Fruit fly (Drosophila melanogaster) S2 (cell line): Measurements from ENCODE around the gene Tcs3.

ENCODE experiments used
- CG8478 ChIP-seq: fragments of >200 bp; optimal IDR thresholded peaks from 2 replicates; lab custom pipeline; 2018
- CTCF ChIP-seq, 2 experiments: fragments of >200 bp; optimal IDR thresholded peaks; 2 replicates each; lab custom pipeline; 2018

Gene Tcs3

DNA sequence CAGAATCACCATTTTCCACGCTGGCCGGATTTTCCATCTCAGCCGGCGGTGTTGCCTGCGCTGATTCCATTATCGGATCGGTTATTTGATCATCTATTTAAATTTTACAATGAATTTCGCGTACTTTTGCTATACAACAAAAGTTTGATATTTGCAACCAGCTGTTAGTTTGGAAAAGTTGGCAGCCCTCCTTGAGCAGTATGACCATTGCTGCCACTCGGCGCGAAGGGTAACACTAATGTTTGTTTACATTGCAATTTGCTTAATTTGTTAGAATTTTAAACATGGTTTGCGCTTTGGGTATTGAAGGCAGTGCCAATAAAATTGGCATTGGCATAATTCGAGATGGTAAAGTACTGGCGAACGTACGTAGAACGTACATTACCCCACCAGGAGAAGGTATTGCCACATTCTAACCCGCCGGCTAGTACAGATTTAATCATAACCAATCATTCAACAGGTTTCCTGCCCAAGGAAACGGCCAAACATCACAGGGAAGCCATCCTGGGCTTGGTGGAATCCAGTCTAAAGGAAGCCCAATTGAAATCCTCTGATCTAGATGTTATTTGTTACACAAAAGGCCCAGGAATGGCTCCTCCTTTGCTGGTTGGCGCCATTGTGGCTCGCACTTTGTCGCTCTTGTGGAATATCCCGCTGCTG, at the start of gene Tcs3, which contains the start of gene Golgin104:
Gene Tcs3, plus strand, starts transcription at position 222 of the 660 bp plus-strand sequence.
Gene Golgin104, minus strand, starts transcription at position 182 of the 660 bp plus-strand sequence.
- TF ChIP-seq CG8478 (lab: Kevin White, UChicago) = no peak
- no peak for TF ChIP-seq CTCF (optimal IDR thresholded peaks at IDR 0.05; lab: Kevin White, UChicago)

DNA sequence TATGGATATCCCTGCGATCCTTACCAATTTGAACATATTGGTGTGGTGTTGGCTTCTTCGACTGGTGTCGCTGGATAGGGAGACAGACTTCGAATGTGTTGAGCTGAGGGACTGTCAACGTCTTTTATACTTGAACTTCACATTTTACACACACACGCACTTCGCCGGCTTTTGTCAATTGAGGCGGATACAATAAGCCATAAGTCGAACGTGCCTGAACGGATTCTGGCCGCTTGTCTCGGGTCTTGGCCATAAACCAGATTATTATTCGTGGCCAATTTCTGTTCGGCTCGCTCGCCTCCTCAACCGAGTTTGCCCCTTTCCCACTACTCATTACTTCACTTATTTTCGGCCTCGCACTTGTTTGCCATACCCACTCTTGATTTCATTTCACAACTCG, 48.7 kb upstream of the Tcs3 start, which contains the start of gene CG13044:
Gene CG13044, minus strand, starts transcription at position 101 of the 400 bp plus-strand sequence.
- TF ChIP-seq CTCF (optimal IDR thresholded peaks at IDR 0.05; lab: Kevin White, UChicago) = no peak
- TF ChIP-seq CG8478 (lab: Kevin White, UChicago) = no peak

DNA sequence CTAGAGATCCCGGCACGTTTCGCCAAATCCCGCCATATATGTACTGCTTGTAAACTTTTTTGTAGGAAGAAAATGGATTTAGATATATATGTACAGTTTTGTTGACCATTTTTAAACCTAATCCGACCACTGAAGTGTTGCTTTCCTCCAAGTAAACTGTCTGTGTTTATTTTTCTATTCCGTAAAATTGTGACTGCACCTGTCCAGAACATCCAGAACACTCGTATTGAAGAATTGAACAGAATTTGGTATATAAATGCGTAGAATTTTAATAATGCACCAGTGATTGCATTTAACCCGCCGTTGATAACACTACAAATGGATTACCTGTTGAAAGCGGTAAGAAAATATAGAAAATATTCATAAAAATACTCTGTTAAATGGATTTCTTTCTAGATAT, 47.8 kb upstream of the Tcs3 start, which contains the start of gene CG43249:
Gene CG43249, plus strand, starts transcription at position 301 of the 400 bp plus-strand sequence.
- TF ChIP-seq CG8478 (lab: Kevin White, UChicago) (no peak), CTCF (optimal IDR thresholded peaks at IDR 0.05; lab: Kevin White, UChicago) (no peak)

DNA sequence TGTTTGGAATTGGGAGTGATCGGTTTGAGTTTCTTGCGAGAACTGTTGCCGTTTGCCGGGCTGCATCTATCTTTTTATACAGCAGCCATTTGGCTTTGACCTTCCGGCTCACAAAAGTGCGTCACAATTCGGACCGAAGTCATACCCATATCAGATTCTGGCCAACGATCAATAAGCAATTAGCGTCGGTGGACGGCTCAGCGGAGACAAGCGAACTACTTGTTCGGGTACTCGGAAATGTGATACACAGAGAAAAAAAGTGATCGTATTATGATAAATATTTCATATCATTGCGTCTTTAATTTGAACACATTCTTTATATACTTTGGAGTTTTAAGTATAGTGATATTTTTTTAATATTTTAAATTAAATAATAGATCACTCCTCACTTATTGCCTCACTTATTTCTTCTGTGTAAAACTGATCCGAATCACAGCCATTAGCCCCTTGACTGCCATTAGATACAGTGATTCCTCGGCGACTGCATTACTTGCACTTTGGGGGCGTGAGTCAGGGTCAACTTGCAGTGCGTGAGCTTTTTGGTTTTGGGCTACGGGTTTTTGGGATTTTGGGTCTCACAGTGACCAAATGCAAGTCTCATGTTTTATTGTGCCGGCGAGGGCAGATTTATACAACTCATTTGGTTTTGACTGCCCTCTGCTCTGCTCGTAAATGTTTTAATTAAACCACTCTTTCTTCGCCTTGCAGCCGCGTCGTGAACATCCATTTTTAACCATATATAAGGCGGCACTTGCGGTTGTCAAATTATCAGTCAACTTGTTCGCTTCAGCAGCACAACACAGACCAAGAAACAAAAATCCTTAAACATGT, 45.8 kb upstream of the Tcs3 start, which contains the start of the genes CG13043 and CG13063:
Gene CG13043, minus strand, starts transcription at position 51 of the 831 bp plus-strand sequence.
Gene CG13063, plus strand, starts transcription at position 781 of the 831 bp plus-strand sequence.
- TF ChIP-seq CG8478 (lab: Kevin White, UChicago) (no peak), CTCF (optimal IDR thresholded peaks at IDR 0.05; lab: Kevin White, UChicago) (no peak)

DNA sequence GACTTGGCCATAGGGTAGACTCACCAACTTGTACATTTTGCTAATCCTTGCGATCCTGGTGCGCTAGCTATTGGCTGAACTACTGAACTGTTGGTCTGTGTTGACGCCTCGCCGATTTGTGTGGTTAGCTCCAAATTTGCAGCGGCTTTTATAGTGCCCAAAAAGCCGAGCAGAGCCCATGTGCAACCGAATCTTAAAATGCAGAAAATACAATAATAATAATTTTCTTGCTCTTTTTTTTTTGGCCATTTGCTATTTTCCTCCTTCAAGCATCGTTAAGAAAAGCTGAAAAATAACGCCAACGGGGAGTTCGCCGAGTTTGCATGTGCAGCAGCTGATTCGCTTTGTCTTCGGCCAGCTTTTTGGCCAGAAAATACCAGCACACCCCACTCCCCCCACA, 43.4 kb upstream of the Tcs3 start, which contains the start of gene CG13042:
Gene CG13042, minus strand, starts transcription at position 101 of the 400 bp plus-strand sequence.
- no peak for TF ChIP-seq CG8478 (lab: Kevin White, UChicago)
- TF ChIP-seq CTCF (optimal IDR thresholded peaks at IDR 0.05; lab: Kevin White, UChicago) = no peak

DNA sequence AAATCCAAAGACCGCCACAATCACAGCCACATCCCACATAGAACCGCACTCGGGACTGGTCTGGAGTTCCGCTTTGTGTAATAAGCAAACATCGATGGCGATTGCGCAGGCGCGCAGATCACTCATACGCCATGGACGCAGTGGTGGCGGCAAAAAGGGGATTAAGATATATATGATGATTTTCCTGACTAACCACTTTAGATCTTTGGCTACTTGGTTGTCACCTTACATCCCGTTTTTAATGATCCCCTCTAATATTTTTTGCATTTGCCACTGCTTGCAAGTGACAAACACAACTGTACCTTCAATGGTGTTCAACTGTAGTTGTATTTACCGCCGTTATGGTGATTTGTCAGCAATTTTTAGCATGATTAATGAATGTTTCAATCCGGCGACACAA, 41.8 kb upstream of the Tcs3 start:
- TF ChIP-seq CG8478 (lab: Kevin White, UChicago) (no peak), CTCF (optimal IDR thresholded peaks at IDR 0.05; lab: Kevin White, UChicago) (no peak)

DNA sequence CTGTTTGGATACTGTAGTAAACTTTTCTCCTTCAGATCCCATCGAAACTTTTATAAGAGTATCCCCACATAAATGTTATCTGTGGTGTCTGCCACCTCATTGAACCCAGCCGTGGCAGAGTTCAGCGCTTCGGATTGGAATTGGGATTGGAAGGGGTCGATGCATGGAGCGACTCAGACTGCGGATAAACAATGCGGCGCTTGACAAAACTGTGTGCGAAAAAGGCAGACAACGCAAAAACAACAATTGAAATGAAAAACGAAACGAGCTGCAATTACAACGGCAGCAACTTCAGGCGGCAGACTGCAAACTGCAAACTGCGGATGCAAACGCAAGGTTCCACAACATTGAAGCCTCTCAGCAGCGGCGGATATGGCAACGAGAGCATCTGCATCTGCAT, 37.8 kb upstream of the Tcs3 start, which contains the start of gene CG13062:
Gene CG13062, plus strand, starts transcription at position 301 of the 400 bp plus-strand sequence.
- TF ChIP-seq CG8478 (lab: Kevin White, UChicago) (no peak), CTCF (optimal IDR thresholded peaks at IDR 0.05; lab: Kevin White, UChicago) (no peak)

DNA sequence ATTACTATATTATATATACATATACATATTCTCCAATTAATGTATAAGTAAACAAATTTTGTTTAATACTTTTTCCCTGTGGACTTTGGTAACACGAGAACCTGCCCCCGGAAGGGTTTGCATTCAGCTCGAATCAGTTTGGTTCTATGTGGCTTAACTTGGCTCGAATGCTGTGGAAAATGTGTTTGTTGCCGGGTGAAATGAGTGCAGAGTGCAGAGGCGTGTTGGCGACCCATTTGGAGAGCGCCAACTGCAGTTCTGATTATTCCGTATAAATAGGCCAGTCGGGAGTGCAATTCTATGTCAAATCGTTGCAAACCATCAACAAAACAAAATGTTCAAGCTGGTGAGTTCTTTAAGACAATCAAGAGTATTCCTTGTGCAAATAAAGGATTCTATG, 34.1 kb upstream of the Tcs3 start, which contains the start of gene Nplp3:
Gene Nplp3, plus strand, starts transcription at position 301 of the 400 bp plus-strand sequence.
- TF ChIP-seq CTCF (optimal IDR thresholded peaks at IDR 0.05; lab: Kevin White, UChicago) (no peak), CG8478 (lab: Kevin White, UChicago) (no peak)

DNA sequence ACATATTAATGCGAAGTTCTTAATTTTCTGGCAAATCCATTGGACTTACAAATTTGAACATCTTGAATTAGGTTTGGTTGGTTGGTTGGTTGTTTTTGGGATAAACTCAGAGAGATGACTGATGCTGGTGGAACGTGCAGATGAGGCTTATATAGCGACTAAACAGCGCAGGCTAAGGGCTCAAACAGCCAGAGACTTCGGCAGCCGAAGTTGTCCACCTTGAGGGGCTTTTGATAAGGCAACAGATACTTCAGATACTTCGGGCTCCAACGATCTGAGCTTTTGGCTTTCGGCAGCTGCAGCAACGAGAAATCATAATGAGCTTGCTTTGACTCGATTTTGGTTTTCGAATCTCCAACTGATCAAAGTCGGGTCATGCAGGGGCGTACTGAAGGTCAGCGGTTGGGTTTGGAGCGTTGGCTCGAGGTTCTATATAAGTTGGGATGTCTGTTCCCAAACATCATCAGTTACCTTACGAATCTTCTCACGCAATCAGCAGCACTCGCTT, 32.3 kb upstream of the Tcs3 start, which contains the start of the genes CG13041 and CG13060:
Gene CG13041, minus strand, starts transcription at position 128 of the 508 bp plus-strand sequence.
Gene CG13060, plus strand, starts transcription at position 458 of the 508 bp plus-strand sequence.
- TF ChIP-seq CG8478 (lab: Kevin White, UChicago) (no peak), CTCF (optimal IDR thresholded peaks at IDR 0.05; lab: Kevin White, UChicago) (no peak)

DNA sequence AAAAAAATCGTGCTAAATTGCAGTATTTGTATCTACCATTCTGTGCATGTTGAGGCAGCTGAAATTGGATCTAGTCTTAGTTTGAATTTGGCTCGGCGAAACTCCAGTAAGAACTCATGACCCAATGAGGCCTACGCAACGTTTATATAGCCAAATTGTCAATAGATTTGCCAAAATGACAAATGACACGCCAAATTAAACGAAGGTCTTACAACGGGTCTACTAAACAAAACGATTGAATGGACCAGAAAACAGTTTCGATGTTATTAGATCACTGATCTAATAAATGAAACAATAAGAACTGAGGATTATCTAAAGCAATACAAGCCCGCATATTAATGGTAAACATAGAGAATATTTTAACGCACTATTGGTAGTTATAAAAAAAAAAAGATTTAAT, 30.6 kb upstream of the Tcs3 start, which contains the start of gene CG42718:
Gene CG42718, minus strand, starts transcription at position 101 of the 400 bp plus-strand sequence.
- TF ChIP-seq CTCF (optimal IDR thresholded peaks at IDR 0.05; lab: Kevin White, UChicago) = no peak
- no peak for TF ChIP-seq CG8478 (lab: Kevin White, UChicago)

DNA sequence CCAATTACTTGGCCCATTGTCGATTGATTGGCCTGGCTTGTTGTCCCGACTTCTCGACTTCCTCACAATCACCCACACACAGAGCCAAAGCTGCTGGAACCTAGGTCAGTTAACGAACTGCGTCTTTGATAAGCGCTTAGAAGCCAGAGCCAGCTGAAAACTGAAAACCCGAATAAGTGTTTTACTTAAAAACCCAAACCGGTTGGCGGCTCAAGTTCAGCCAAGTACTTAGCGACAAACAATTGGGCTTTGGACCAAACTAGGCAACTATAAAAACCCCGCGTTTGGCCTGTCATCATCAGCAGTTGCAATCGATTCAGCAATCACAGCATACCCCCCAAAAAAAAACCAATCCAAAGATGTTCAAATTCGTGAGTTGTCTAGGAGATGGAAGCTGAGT, 28.4 kb upstream of the Tcs3 start, which contains the start of gene CG13059:
Gene CG13059, plus strand, starts transcription at position 301 of the 400 bp plus-strand sequence.
- TF ChIP-seq CG8478 (lab: Kevin White, UChicago) (no peak), CTCF (optimal IDR thresholded peaks at IDR 0.05; lab: Kevin White, UChicago) (no peak)

DNA sequence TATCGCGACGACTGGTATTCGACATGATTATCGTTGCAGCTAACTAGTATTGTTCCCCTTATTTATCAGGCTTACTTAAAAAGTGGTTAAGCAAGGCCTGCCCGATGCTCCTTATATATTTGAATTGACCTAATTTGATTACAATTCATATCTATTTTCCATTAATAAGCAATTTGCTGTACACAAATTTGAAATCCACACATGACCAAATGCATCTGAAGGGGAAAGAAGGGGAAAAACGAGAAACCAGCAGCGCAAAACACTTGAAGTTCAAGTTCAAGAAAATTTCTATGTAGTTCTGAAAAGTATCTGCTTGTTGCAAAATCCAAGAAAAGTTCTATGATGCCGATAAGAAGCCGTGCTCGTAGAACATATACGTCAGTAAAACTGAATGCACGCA, 25.1 kb upstream of the Tcs3 start, which contains the start of the genes CG13040 and CG13039:
Gene CG13040, minus strand, starts transcription at position 101 of the 400 bp plus-strand sequence.
Gene CG13039, minus strand, starts transcription at position 106 of the 400 bp plus-strand sequence.
- TF ChIP-seq CTCF (optimal IDR thresholded peaks at IDR 0.05; lab: Kevin White, UChicago) (no peak), CG8478 (lab: Kevin White, UChicago) (no peak)

DNA sequence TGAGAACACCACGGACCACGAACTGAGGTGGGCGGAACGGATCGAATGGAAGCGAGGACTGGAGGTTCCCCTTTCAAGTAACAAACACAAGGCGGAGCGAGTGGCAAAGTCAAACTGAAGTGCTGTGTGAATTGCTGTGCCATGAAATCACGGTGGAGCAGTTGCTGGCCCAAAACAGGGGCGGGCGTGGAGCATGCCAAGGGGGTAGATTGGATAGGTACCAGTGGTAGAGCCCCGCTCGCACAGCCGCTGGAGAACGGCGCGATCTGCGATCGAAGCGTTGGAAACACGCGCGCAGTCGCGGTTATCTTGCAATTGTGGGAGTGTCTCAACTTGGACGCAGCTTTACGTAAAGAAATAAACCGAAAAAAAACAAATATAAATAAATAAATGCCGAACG, 24.0 kb upstream of the Tcs3 start, which contains the start of gene CG13038:
Gene CG13038, minus strand, starts transcription at position 118 of the 400 bp plus-strand sequence.
- no peak for TF ChIP-seq CG8478 (lab: Kevin White, UChicago)
- TF ChIP-seq CTCF (optimal IDR thresholded peaks at IDR 0.05; lab: Kevin White, UChicago) = no peak
